Worm (Caenorhabditis elegans) whole organism, L4/young adult: ENCODE measurements around the gene C54F6.18.

Source experiments
- W03F9.2 ChIP-seq: fragments of 150-350 bp; optimal IDR thresholded peaks from 2 replicates; lab custom pipeline; 2014; ENCODE audit warnings: missing biosample characterization, missing genetic modification characterization
- dao-5 ChIP-seq: sonication (generic microtip); optimal IDR thresholded peaks from 2 replicates; lab custom pipeline; 2016; ENCODE audit warnings: missing genotype, missing genetic modification characterization, moderate library complexity, missing compliant biosample characterization
- him-1 ChIP-seq: sonication (generic microtip); optimal IDR thresholded peaks from 2 replicates; lab custom pipeline; 2016; ENCODE audit warnings: missing genotype, missing genetic modification reagents, missing genetic modification characterization, missing compliant biosample characterization

Gene C54F6.18

ce11 chrV:7525695-7526094, at the start of gene C54F6.18:
Gene C54F6.18 (plus strand): TSS chrV:7525995.
- TF ChIP-seq him-1 (tag; lab: Kevin White, UChicago), result no peak
- no peak for TF ChIP-seq dao-5
- no peak for TF ChIP-seq W03F9.2 (tag; lab: Kevin White, UChicago)

ce11 chrV:7476766-7477165, 49.0 kb upstream of the C54F6.18 start, which contains the start of gene srh-125:
Gene srh-125 (minus strand): TSS chrV:7476866.
- TF ChIP-seq W03F9.2 (tag; lab: Kevin White, UChicago) (no peak), dao-5 (no peak), him-1 (tag; lab: Kevin White, UChicago) (no peak)

- TF ChIP-seq him-1 (tag; lab: Kevin White, UChicago) (no peak), W03F9.2 (tag; lab: Kevin White, UChicago) (no peak)
These were observed 47.4 kb upstream of the C54F6.18 start, which contains the start of gene str-190 for ce11 chrV:7478404-7478803. Gene str-190 (minus strand): TSS chrV:7478504.

DNA sequence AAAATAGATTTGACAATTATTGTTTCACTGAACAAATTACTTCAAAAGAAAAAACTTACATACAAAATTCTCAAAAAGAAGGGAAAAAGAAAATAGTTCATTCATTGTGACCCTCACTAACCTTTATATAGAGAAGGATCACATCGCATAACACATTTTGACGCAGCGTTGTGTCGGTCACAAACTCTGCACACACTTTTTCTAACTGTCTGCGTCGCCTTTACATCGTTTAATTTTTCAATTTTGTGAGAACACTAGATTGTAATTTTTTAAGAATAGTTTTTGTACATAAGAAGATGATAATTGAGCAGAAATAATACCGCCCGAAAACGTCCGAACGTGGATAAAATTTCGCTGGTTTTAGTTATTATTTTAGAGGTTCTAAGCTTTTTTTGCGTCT, 44.8 kb upstream of the C54F6.18 start, which contains the start of gene C18B10.6:
TSS of gene C18B10.6 (minus strand) at position 101 of the 400 bp plus-strand sequence.
- TF ChIP-seq W03F9.2 (tag; lab: Kevin White, UChicago) (no peak), dao-5 (no peak), him-1 (tag; lab: Kevin White, UChicago) (no peak)

- no peak for TF ChIP-seq W03F9.2 (tag; lab: Kevin White, UChicago)
- TF ChIP-seq dao-5, result no peak
- TF ChIP-seq him-1 (tag; lab: Kevin White, UChicago), result no peak
These were observed 40.8 kb upstream of the C54F6.18 start, which contains the start of gene srbc-8 for ce11 chrV:7485000-7485399. Gene srbc-8 (minus strand): TSS chrV:7485100.

ce11 chrV:7487518-7487917, 38.3 kb upstream of the C54F6.18 start, which contains the start of gene srbc-7:
Gene srbc-7 (minus strand): TSS chrV:7487618.
- TF ChIP-seq W03F9.2 (tag; lab: Kevin White, UChicago), result no peak
- TF ChIP-seq him-1 (tag; lab: Kevin White, UChicago), result no peak
- TF ChIP-seq dao-5, result no peak

- TF ChIP-seq dao-5, result no peak
- no peak for TF ChIP-seq him-1 (tag; lab: Kevin White, UChicago)
- no peak for TF ChIP-seq W03F9.2 (tag; lab: Kevin White, UChicago)
These were observed 35.5 kb upstream of the C54F6.18 start, which contains the start of gene srbc-9 for ce11 chrV:7490340-7490739. Gene srbc-9 (minus strand): TSS chrV:7490440.

ce11 chrV:7492924-7493323, 32.9 kb upstream of the C54F6.18 start, which contains the start of gene srbc-10:
Gene srbc-10 (minus strand): TSS chrV:7493024.
- TF ChIP-seq dao-5 (no peak), him-1 (tag; lab: Kevin White, UChicago) (no peak), W03F9.2 (tag; lab: Kevin White, UChicago) (no peak)

ce11 chrV:7495189-7495588, 30.6 kb upstream of the C54F6.18 start, which contains the start of gene srbc-11:
Gene srbc-11 (minus strand): TSS chrV:7495289.
- TF ChIP-seq dao-5, result no peak
- TF ChIP-seq W03F9.2 (tag; lab: Kevin White, UChicago), result no peak
- no peak for TF ChIP-seq him-1 (tag; lab: Kevin White, UChicago)

- TF ChIP-seq W03F9.2 (tag; lab: Kevin White, UChicago) (no peak), dao-5 (no peak), him-1 (tag; lab: Kevin White, UChicago) (no peak)
These were observed 28.4 kb upstream of the C54F6.18 start, which contains the start of gene srh-79 for ce11 chrV:7497440-7497839. Gene srh-79 (plus strand): TSS chrV:7497740.

ce11 chrV:7501194-7501593, 24.6 kb upstream of the C54F6.18 start:
- TF ChIP-seq him-1 (tag; lab: Kevin White, UChicago), result no peak
- no peak for TF ChIP-seq W03F9.2 (tag; lab: Kevin White, UChicago)
- TF ChIP-seq dao-5, result no peak

DNA sequence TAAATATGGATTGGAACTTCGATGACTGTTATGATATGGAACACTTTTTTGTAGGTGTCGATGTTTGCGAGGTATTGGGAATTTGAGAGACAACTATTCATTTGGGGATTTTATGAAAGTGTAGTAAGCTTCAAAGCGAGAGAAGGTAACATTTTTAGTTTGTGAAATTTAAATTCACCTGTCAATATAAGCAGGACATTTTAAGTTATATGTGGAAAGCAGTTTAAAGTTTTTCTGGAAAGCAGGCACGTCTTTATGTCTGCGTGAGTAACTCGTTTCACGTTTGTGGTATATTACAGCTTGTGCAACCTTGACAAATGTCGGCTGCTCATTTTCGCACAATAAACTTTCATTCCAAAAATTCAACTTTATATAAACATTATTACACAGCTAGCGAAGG, 21.5 kb upstream of the C54F6.18 start, which contains the start of gene srh-229:
TSS of gene srh-229 (minus strand) at position 101 of the 400 bp plus-strand sequence.
- no peak for TF ChIP-seq him-1 (tag; lab: Kevin White, UChicago)
- TF ChIP-seq W03F9.2 (tag; lab: Kevin White, UChicago), result no peak
- TF ChIP-seq dao-5, result no peak

- no peak for TF ChIP-seq W03F9.2 (tag; lab: Kevin White, UChicago)
- TF ChIP-seq him-1 (tag; lab: Kevin White, UChicago), result no peak
These were observed 19.6 kb upstream of the C54F6.18 start for ce11 chrV:7506207-7506606.

DNA sequence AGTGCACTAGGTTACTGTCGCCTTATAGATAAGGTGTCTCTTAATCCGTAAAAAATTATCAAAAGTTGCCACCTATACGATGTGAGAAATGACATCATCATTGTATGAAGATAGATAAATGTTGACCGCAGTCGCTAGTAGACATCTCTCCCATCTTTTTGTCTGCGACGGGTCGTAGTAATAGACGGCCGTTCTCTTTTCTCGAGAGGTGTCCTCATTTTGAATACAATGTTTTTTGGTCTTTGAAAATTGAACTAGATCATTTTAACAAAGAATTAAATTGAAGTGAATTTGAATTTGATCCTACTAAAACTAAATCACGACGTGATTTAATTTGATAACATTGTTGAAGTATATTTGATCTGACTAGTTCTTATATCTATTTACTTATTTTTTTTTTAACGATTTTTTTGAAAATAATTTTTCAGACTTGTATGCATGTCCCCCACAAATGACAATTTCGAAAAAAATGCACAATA, 17.2 kb upstream of the C54F6.18 start, which contains the start of the genes str-31 and nhr-172:
TSS of gene str-31 (minus strand) at position 101 of the 479 bp plus-strand sequence.
TSS of gene nhr-172 (plus strand) at position 429 of the 479 bp plus-strand sequence.
- TF ChIP-seq W03F9.2 (tag; lab: Kevin White, UChicago), result no peak
- TF ChIP-seq dao-5, result no peak
